Worm (Caenorhabditis elegans) whole organism, L4 larva: ENCODE measurements around the gene let-721.

ENCODE experiments used
- D1046.2 ChIP-seq: fragments of 200-800 bp; sonication (Bioruptor generic); IDR thresholded peaks from 2 replicates; pipeline ENCODE4 v1.3.6; 2022; ENCODE audit warnings: missing genetic modification characterization, missing compliant biosample characterization
- F10B5.3 ChIP-seq: sonication (generic microtip); optimal IDR thresholded peaks from 2 replicates; lab custom pipeline; 2016; ENCODE audit warnings: mild to moderate bottlenecking, missing genetic modification characterization, missing compliant biosample characterization
- F44E2.7 ChIP-seq: fragments of 200-800 bp; sonication (Bioruptor generic); IDR thresholded peaks from 2 replicates; pipeline ENCODE4 v2.1.2; 2022; ENCODE audit warnings: missing genetic modification characterization, missing compliant biosample characterization
- Y75B8A.6 ChIP-seq: fragments of 200-800 bp; sonication (Bioruptor generic); IDR thresholded peaks from 2 replicates; pipeline ENCODE4 v1.3.6; 2022; ENCODE audit warnings: missing genetic modification reagents, missing genetic modification characterization, missing compliant biosample characterization
- aha-1 ChIP-seq: fragments of 150-350 bp; peaks from one replicate; lab custom pipeline; 2014; ENCODE audit warnings: missing biosample characterization, missing genetic modification characterization
- ceh-20 ChIP-seq: fragments of 200-800 bp; sonication (Bioruptor generic); IDR thresholded peaks from 2 replicates; pipeline ENCODE4 v1.3.6; 2022; ENCODE audit warnings: missing genetic modification reagents, missing genetic modification characterization, missing compliant biosample characterization
- ceh-44 ChIP-seq: fragments of 200-800 bp; sonication (Bioruptor generic); IDR thresholded peaks from 2 replicates; pipeline ENCODE4 v1.3.6; 2022; ENCODE audit warnings: missing genetic modification reagents, missing genetic modification characterization, missing compliant biosample characterization
- ceh-82 ChIP-seq: sonication (generic microtip); optimal IDR thresholded peaks from 2 replicates; lab custom pipeline; 2017; ENCODE audit warnings: missing biosample characterization, missing genetic modification characterization
- cey-2 ChIP-seq: sonication (generic microtip); optimal IDR thresholded peaks from 3 replicates; lab custom pipeline; 2017; ENCODE audit warnings: missing genetic modification characterization, mild to moderate bottlenecking, missing compliant biosample characterization, antibody characterized with exemption, borderline replicate concordance; ENCODE audit not compliant: insufficient read depth
- ctbp-1 ChIP-seq: fragments of 200-800 bp; sonication (Bioruptor generic); IDR thresholded peaks from 2 replicates; pipeline ENCODE4 v1.3.6; 2022; ENCODE audit warnings: missing genetic modification reagents, missing genetic modification characterization, missing compliant biosample characterization
- daf-16 ChIP-seq, 3 experiments: sonication (generic microtip); optimal IDR thresholded peaks; 2 replicates each; lab custom pipeline; 2016 to 2017; ENCODE audit warnings: missing genetic modification characterization in 3 of 3, missing genetic modification reagents in 3 of 3, mild to moderate bottlenecking in 2 of 3, missing compliant biosample characterization in 2 of 3, missing biosample characterization in 1 of 3, moderate library complexity in 1 of 3
- dmd-6 ChIP-seq: fragments of 200-800 bp; sonication (Bioruptor generic); IDR thresholded peaks from 2 replicates; pipeline ENCODE4 v1.3.6; 2022; ENCODE audit warnings: missing genetic modification reagents, missing genetic modification characterization, missing compliant biosample characterization
- dve-1 ChIP-seq: sonication (generic microtip); optimal IDR thresholded peaks from 2 replicates; lab custom pipeline; 2017; ENCODE audit warnings: antibody characterized with exemption, mild to moderate bottlenecking, missing genetic modification characterization, missing compliant biosample characterization; ENCODE audit not compliant: insufficient read depth
- egl-27 ChIP-seq: sonication (generic microtip); optimal IDR thresholded peaks from 3 replicates; lab custom pipeline; 2017; ENCODE audit warnings: missing biosample characterization, missing genetic modification reagents, missing genetic modification characterization
- hif-1 ChIP-seq, 2 experiments: sonication (generic microtip); optimal IDR thresholded peaks; 2 replicates each; lab custom pipeline; 2016 to 2017; ENCODE audit warnings: missing compliant biosample characterization in 2 of 2, missing genetic modification characterization in 2 of 2, missing genetic modification reagents in 2 of 2, missing genotype in 2 of 2, mild to moderate bottlenecking in 1 of 2
- hlh-11 ChIP-seq: fragments of 200-800 bp; sonication (Bioruptor generic); optimal IDR thresholded peaks from 2 replicates; lab custom pipeline; 2018; ENCODE audit warnings: mild to moderate bottlenecking, missing genetic modification characterization, missing compliant biosample characterization
- hlh-30 ChIP-seq: sonication (generic microtip); optimal IDR thresholded peaks from 2 replicates; lab custom pipeline; 2017; ENCODE audit warnings: antibody characterized with exemption, mild to moderate bottlenecking, missing genetic modification characterization, missing compliant biosample characterization; ENCODE audit not compliant: insufficient read depth
- jun-1 ChIP-seq: fragments of 150-350 bp; optimal IDR thresholded peaks from 2 replicates; lab custom pipeline; 2014; ENCODE audit warnings: missing biosample characterization, missing genetic modification reagents, missing genetic modification characterization
- lin-1 ChIP-seq: fragments of 200-800 bp; sonication (Bioruptor generic); IDR thresholded peaks from 2 replicates; pipeline ENCODE4 v1.3.6; 2022; ENCODE audit warnings: missing genetic modification reagents, missing genetic modification characterization, missing compliant biosample characterization
- lsy-2 ChIP-seq, 2 experiments: fragments of 150-350 bp in 1 of 2; sonication (generic microtip) in 1 of 2; optimal IDR thresholded peaks; 2 replicates each; lab custom pipeline; 2014 to 2017; ENCODE audit warnings: missing biosample characterization in 2 of 2, missing genetic modification characterization in 2 of 2
- mdl-1 ChIP-seq, 2 experiments: fragments of 150-350 bp in 1 of 2; sonication (generic microtip) in 1 of 2; optimal IDR thresholded peaks; 2 replicates each; lab custom pipeline; 2014 to 2017; ENCODE audit warnings: missing biosample characterization in 2 of 2, missing genetic modification characterization in 2 of 2
- mep-1 ChIP-seq: fragments of 150-350 bp; sonication (generic microtip); optimal IDR thresholded peaks from 3 replicates; lab custom pipeline; 2014; ENCODE audit warnings: missing biosample characterization, missing genetic modification characterization
- mxl-3 ChIP-seq: fragments of 200-800 bp; sonication (Bioruptor generic); optimal IDR thresholded peaks from 2 replicates; lab custom pipeline; 2018; ENCODE audit warnings: mild to moderate bottlenecking, missing genetic modification characterization, missing compliant biosample characterization
- nhr-102 ChIP-seq: sonication (generic microtip); optimal IDR thresholded peaks from 2 replicates; lab custom pipeline; 2016; ENCODE audit warnings: mild to moderate bottlenecking, missing genetic modification characterization, moderate library complexity, missing compliant biosample characterization
- nhr-28 ChIP-seq: fragments of 150-350 bp; optimal IDR thresholded peaks from 2 replicates; lab custom pipeline; 2014; ENCODE audit warnings: missing biosample characterization, missing genetic modification characterization
- nhr-41 ChIP-seq: fragments of 200-800 bp; sonication (Bioruptor generic); IDR thresholded peaks from 2 replicates; pipeline ENCODE4 v1.3.6; 2022; ENCODE audit warnings: missing genetic modification reagents, missing genetic modification characterization, missing compliant biosample characterization
- nhr-48 ChIP-seq: sonication (generic microtip); optimal IDR thresholded peaks from 2 replicates; lab custom pipeline; 2016; ENCODE audit warnings: mild to moderate bottlenecking, missing genetic modification characterization, missing compliant biosample characterization
- nhr-77 ChIP-seq: fragments of 150-350 bp; optimal IDR thresholded peaks from 2 replicates; lab custom pipeline; 2014; ENCODE audit warnings: missing biosample characterization, missing genetic modification characterization
- pqm-1 ChIP-seq: sonication (generic microtip); optimal IDR thresholded peaks from 2 replicates; lab custom pipeline; 2017; ENCODE audit warnings: missing biosample characterization, missing genetic modification characterization
- rbr-2 ChIP-seq: sonication (generic microtip); optimal IDR thresholded peaks from 2 replicates; lab custom pipeline; 2016; ENCODE audit warnings: missing genotype, missing genetic modification characterization, missing compliant biosample characterization
- set-16 ChIP-seq: fragments of 200-800 bp; sonication (Bioruptor generic); IDR thresholded peaks from 2 replicates; pipeline ENCODE4 v1.3.6; 2022; ENCODE audit warnings: missing genetic modification reagents, missing genetic modification characterization, missing compliant biosample characterization
- unc-130 ChIP-seq: sonication (generic microtip); optimal IDR thresholded peaks from 2 replicates; lab custom pipeline; 2016; ENCODE audit warnings: missing genetic modification reagents, missing genetic modification characterization, missing compliant biosample characterization
- unc-62 ChIP-seq, 3 experiments: fragments of 150-350 bp in 1 of 3; sonication (generic microtip); optimal IDR thresholded peaks in 2 of 3; peaks in 1 of 3; 1 replicate in 1 of 3; 2 replicates in 2 of 3; lab custom pipeline; 2014 to 2017; ENCODE audit warnings: missing biosample characterization in 3 of 3, missing genetic modification characterization in 3 of 3, missing genetic modification reagents in 3 of 3, missing genotype in 1 of 3

let-721 gene

DNA sequence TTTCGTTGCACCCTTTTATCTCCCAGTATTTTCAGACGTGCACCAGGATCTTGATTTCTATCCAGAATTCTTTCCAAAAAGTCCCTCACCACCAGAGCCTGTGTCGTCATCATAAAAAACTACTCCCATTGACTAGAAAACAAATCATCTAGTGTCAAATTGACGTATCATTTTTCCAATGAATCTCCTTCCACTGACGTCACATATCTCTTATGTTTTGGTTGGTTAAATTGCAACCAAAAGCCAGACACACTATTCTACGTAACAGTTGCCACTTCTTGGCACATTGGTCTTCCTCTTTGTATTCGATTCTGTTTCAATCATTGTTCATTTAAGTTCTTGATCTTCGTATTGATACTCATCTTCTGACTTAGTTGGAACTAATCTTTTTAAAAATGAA, 48.6 kb downstream of the let-721 start (continued):
- TF ChIP-seq hif-1 (tag; optimal IDR thresholded peaks at IDR 0.05; lab: Kevin White, UChicago), result no peak
- no peak for TF ChIP-seq set-16 (GFP tag; lab: Robert Waterston, UW)
- TF ChIP-seq jun-1 (tag; lab: Kevin White, UChicago), result no peak
- TF ChIP-seq aha-1 (tag; lab: Kevin White, UChicago), result peak; percentile 65
- no peak for TF ChIP-seq ceh-20 (GFP tag; lab: Robert Waterston, UW)

DNA sequence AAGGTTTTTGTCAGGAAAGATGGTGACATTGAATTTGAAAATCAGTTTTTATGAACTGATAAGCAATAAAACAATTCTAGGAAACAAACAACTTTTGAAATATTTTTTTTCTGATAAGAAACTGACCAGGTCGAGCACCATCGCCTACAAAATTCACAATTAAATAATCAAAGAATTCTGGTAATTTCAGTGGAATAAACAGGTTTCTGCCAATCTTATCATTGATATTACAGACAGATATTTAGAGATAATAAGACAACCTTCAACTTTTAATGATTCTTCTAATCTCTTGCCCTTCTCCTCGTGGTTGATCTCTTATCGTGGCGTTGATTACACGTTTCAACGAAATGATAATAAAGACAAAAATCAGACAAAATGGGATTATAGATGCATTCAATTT, 50.3 kb downstream of the let-721 start:
- peak in 1 of 2 experiments; percentile 72 for TF ChIP-seq unc-62 (GFP tag; optimal IDR thresholded peaks at IDR 0.05 in 1 of 2; lab: Kevin White, UChicago)
- no peak for TF ChIP-seq unc-62 (tag; optimal IDR thresholded peaks at IDR 0.05; lab: Kevin White, UChicago)
- TF ChIP-seq D1046.2 (GFP tag; lab: Robert Waterston, UW), result no peak
- TF ChIP-seq lin-1, result peak; percentile 76
- peak; percentile 86 for TF ChIP-seq dmd-6
- peak in 1 of 2 experiments; percentile 76 for TF ChIP-seq mdl-1 (tag; optimal IDR thresholded peaks at IDR 0.05; lab: Kevin White, UChicago)
- TF ChIP-seq dve-1 (tag; lab: Kevin White, UChicago), result peak; percentile 78
- peak; percentile 34; the same call in 1 of the 2 replicates for TF ChIP-seq ceh-20 (GFP tag; lab: Robert Waterston, UW)
- peak; percentile 76 for TF ChIP-seq nhr-48 (tag; lab: Kevin White, UChicago)
- peak; percentile 31 for TF ChIP-seq nhr-77 (tag; lab: Kevin White, UChicago)
- peak; percentile 79 for TF ChIP-seq pqm-1 (tag; lab: Kevin White, UChicago)
- peak in 1 of 2 experiments; percentile 57 for TF ChIP-seq daf-16 (GFP tag; optimal IDR thresholded peaks at IDR 0.05; lab: Kevin White, UChicago)
- peak; percentile 95 for TF ChIP-seq daf-16 (tag; optimal IDR thresholded peaks at IDR 0.05; lab: Kevin White, UChicago)
- peak; percentile 80 for TF ChIP-seq nhr-102 (tag; lab: Kevin White, UChicago)
- TF ChIP-seq ceh-82, result no peak
- no peak for TF ChIP-seq nhr-41
- peak; percentile 20 for TF ChIP-seq cey-2
- no peak for TF ChIP-seq mep-1 (tag; lab: Kevin White, UChicago)
- TF ChIP-seq ctbp-1 (GFP tag; lab: Robert Waterston, UW), result no peak
- TF ChIP-seq F44E2.7 (GFP tag; lab: Robert Waterston, UW), result no peak
- TF ChIP-seq mxl-3, result peak; percentile 88
- TF ChIP-seq hlh-11 (tag; lab: Kevin White, UChicago), result peak; percentile 87
- peak; percentile 59 for TF ChIP-seq nhr-28 (tag; lab: Kevin White, UChicago)
- peak; percentile 6 for TF ChIP-seq hlh-30 (tag; lab: Kevin White, UChicago)
- TF ChIP-seq lsy-2 (tag; optimal IDR thresholded peaks at IDR 0.05; lab: Kevin White, UChicago), result peak in 1 of 2 experiments; percentile 33

DNA sequence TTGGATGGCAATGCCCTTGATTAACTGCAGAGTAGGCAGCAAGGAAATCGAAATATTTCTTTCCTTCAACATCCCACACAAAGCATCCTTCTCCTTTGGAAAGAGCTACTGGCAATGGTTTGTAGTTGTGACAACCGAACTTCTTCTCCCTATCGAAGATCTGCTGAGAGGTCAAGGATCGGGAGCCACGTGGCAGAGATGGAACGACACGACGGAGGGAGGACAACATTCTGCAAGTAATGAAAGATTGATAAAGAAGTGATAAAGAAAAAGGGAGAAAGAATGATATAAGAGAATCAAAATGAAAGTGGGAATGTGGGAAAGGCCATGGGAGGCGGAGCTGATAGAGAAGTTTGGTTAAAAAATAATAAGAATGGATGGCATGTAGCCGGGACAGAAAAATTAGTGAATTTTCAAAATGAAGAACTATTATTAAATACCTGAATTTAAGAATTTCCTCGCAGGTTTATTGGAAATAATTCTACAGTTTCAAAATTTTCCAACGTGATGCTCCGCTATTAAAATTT, 50.9 kb downstream of the let-721 start, which contains the start of gene oatr-1:
Gene oatr-1 (minus strand): TSS at position 477 of the 527 bp plus-strand sequence.
- TF ChIP-seq unc-130 (GFP tag; lab: Kevin White, UChicago), result no peak
- no peak for TF ChIP-seq rbr-2 (tag; lab: Kevin White, UChicago)
- peak; percentile 66 for TF ChIP-seq dmd-6
- peak in 1 of 2 experiments; percentile 65 for TF ChIP-seq mdl-1 (tag; optimal IDR thresholded peaks at IDR 0.05; lab: Kevin White, UChicago)
- no peak for TF ChIP-seq set-16 (GFP tag; lab: Robert Waterston, UW)
- TF ChIP-seq F10B5.3, result no peak
- peak; percentile 80 for TF ChIP-seq mxl-3
- no peak for TF ChIP-seq daf-16 (GFP tag; optimal IDR thresholded peaks at IDR 0.05; lab: Kevin White, UChicago)
- TF ChIP-seq daf-16 (tag; optimal IDR thresholded peaks at IDR 0.05; lab: Kevin White, UChicago), result peak; percentile 41
- TF ChIP-seq nhr-28 (tag; lab: Kevin White, UChicago), result peak; percentile 48
- peak; percentile 49 for TF ChIP-seq aha-1 (tag; lab: Kevin White, UChicago)
- peak; percentile 27 for TF ChIP-seq dve-1 (tag; lab: Kevin White, UChicago)
- TF ChIP-seq egl-27 (tag; lab: Kevin White, UChicago), result no peak
- TF ChIP-seq hlh-11 (tag; lab: Kevin White, UChicago), result peak; percentile 25
- no peak for TF ChIP-seq Y75B8A.6 (GFP tag; lab: Robert Waterston, UW)
- TF ChIP-seq ceh-82, result no peak
- TF ChIP-seq ceh-44 (GFP tag; lab: Robert Waterston, UW), result no peak
